Fruit fly (Drosophila melanogaster): Measurements from ENCODE around the gene CG32225.

dm6 chr3L:20348581-20349093 lies 42.6 kb upstream of the CG32225 start:
- no peak for TF ChIP-seq EcR (GFP tag; optimal IDR thresholded peaks at IDR 0.05)
- no peak for TF ChIP-seq CG34367 (tag; optimal IDR thresholded peaks at IDR 0.05)
- TF ChIP-seq CG32121 (GFP tag; IDR thresholded peaks at IDR 0.05) = no peak
- no peak for TF ChIP-seq CG8301 (tag; optimal IDR thresholded peaks at IDR 0.05)
- no peak for TF ChIP-seq Snoo (tag; optimal IDR thresholded peaks at IDR 0.05)
- no peak for TF ChIP-seq CG17806 (tag; optimal IDR thresholded peaks at IDR 0.05)
- TF ChIP-seq gl (tag; optimal IDR thresholded peaks at IDR 0.05) = no peak
- no peak for TF ChIP-seq CG4496 (GFP tag; IDR thresholded peaks at IDR 0.05)
- TF ChIP-seq Pif1B (GFP tag; optimal IDR thresholded peaks at IDR 0.05) = no peak
- no peak for TF ChIP-seq D1 (tag; optimal IDR thresholded peaks at IDR 0.05)

All from whole organism, pupa.